Worm (Caenorhabditis elegans) whole organism, L3 larva: ENCODE results near the gene nck-1.

ENCODE experiments used
- R02D3.7 ChIP-seq: fragments of 150-350 bp; optimal IDR thresholded peaks from 2 replicates; lab custom pipeline; 2014; ENCODE audit warnings: missing biosample characterization, missing genetic modification characterization
- ZK546.5 ChIP-seq: sonication (generic microtip); optimal IDR thresholded peaks from 2 replicates; lab custom pipeline; 2017; ENCODE audit warnings: missing biosample characterization, missing genetic modification characterization
- aly-2 ChIP-seq: fragments of 150-350 bp; optimal IDR thresholded peaks from 2 replicates; lab custom pipeline; 2014; ENCODE audit warnings: missing biosample characterization, missing genetic modification characterization
- ama-1 ChIP-seq: fragments of 150-350 bp; optimal IDR thresholded peaks from 2 replicates; lab custom pipeline; 2018
- ceh-16 ChIP-seq: sonication (generic microtip); optimal IDR thresholded peaks from 2 replicates; lab custom pipeline; 2017; ENCODE audit warnings: missing biosample characterization, missing genetic modification characterization
- ceh-28 ChIP-seq: fragments of 150-350 bp; optimal IDR thresholded peaks from 2 replicates; lab custom pipeline; 2014; ENCODE audit warnings: missing biosample characterization, missing genetic modification reagents, missing genetic modification characterization
- ceh-82 ChIP-seq: fragments of 150-350 bp; optimal IDR thresholded peaks from 2 replicates; lab custom pipeline; 2014; ENCODE audit warnings: missing biosample characterization, missing genetic modification characterization
- daf-12 ChIP-seq: fragments of 150-350 bp; optimal IDR thresholded peaks from 2 replicates; lab custom pipeline; 2014; ENCODE audit warnings: missing biosample characterization, missing genetic modification reagents, missing genetic modification characterization
- egl-27 ChIP-seq: sonication (generic microtip); optimal IDR thresholded peaks from 4 replicates; lab custom pipeline; 2017; ENCODE audit warnings: missing biosample characterization, missing genetic modification reagents, missing genetic modification characterization
- egl-5 ChIP-seq: fragments of 150-350 bp; optimal IDR thresholded peaks from 2 replicates; lab custom pipeline; 2017; ENCODE audit warnings: missing biosample characterization, missing genetic modification reagents, missing genetic modification characterization, inconsistent platforms
- elt-1 ChIP-seq: fragments of 150-350 bp; optimal IDR thresholded peaks from 2 replicates; lab custom pipeline; 2014; ENCODE audit warnings: missing biosample characterization, missing genetic modification characterization
- elt-2 ChIP-seq: sonication (generic microtip); optimal IDR thresholded peaks from 2 replicates; lab custom pipeline; 2016; ENCODE audit warnings: missing genetic modification reagents, mild to moderate bottlenecking, missing genetic modification characterization, missing compliant biosample characterization
- eor-1 ChIP-seq, 2 experiments: fragments of 150-350 bp; optimal IDR thresholded peaks; 2 replicates each; lab custom pipeline; 2014 to 2018; ENCODE audit warnings: missing biosample characterization in 2 of 2, missing genetic modification characterization in 2 of 2
- fkh-10 ChIP-seq: sonication (generic microtip); optimal IDR thresholded peaks from 2 replicates; lab custom pipeline; 2017; ENCODE audit warnings: missing biosample characterization, missing genetic modification reagents, missing genetic modification characterization
- fkh-2 ChIP-seq: fragments of 150-350 bp; optimal IDR thresholded peaks from 2 replicates; lab custom pipeline; 2014; ENCODE audit warnings: missing biosample characterization, missing genetic modification reagents, missing genetic modification characterization
- fos-1 ChIP-seq: fragments of 150-350 bp; optimal IDR thresholded peaks from 2 replicates; lab custom pipeline; 2014; ENCODE audit warnings: missing biosample characterization, missing genetic modification characterization
- hmg-11 ChIP-seq: sonication (generic microtip); optimal IDR thresholded peaks from 2 replicates; lab custom pipeline; 2016; ENCODE audit warnings: missing genetic modification characterization, missing compliant biosample characterization
- jun-1 ChIP-seq: fragments of 150-350 bp; optimal IDR thresholded peaks from 2 replicates; lab custom pipeline; 2014; ENCODE audit warnings: missing biosample characterization, missing genetic modification reagents, missing genetic modification characterization
- lin-39 ChIP-seq: fragments of 150-350 bp; optimal IDR thresholded peaks from 2 replicates; lab custom pipeline; 2018; ENCODE audit warnings: missing biosample characterization, missing genetic modification reagents, missing genetic modification characterization
- lsy-12 ChIP-seq: sonication (generic microtip); optimal IDR thresholded peaks from 2 replicates; lab custom pipeline; 2016; ENCODE audit warnings: mild to moderate bottlenecking, missing genetic modification characterization, missing compliant biosample characterization
- mdl-1 ChIP-seq: fragments of 150-350 bp; optimal IDR thresholded peaks from 2 replicates; lab custom pipeline; 2014; ENCODE audit warnings: missing biosample characterization, missing genetic modification characterization
- mml-1 ChIP-seq: fragments of 150-350 bp; sonication (generic microtip); optimal IDR thresholded peaks from 3 replicates; lab custom pipeline; 2014; ENCODE audit warnings: missing biosample characterization, missing genetic modification characterization
- nfya-1 ChIP-seq: sonication (generic microtip); optimal IDR thresholded peaks from 2 replicates; lab custom pipeline; 2017; ENCODE audit warnings: missing genetic modification characterization, mild to moderate bottlenecking, missing compliant biosample characterization, antibody characterized with exemption, moderate library complexity; ENCODE audit not compliant: insufficient read depth
- nhr-11 ChIP-seq: fragments of 150-350 bp; optimal IDR thresholded peaks from 2 replicates; lab custom pipeline; 2014; ENCODE audit warnings: missing biosample characterization, missing genetic modification characterization
- nhr-12 ChIP-seq: fragments of 150-350 bp; optimal IDR thresholded peaks from 2 replicates; lab custom pipeline; 2014; ENCODE audit warnings: missing biosample characterization, missing genetic modification characterization
- nhr-23 ChIP-seq: fragments of 150-350 bp; optimal IDR thresholded peaks from 2 replicates; lab custom pipeline; 2014; ENCODE audit warnings: missing biosample characterization, missing genetic modification reagents, missing genetic modification characterization
- nhr-25 ChIP-seq: sonication (generic microtip); optimal IDR thresholded peaks from 2 replicates; lab custom pipeline; 2017; ENCODE audit warnings: missing biosample characterization, missing genetic modification characterization
- nhr-28 ChIP-seq: fragments of 150-350 bp; optimal IDR thresholded peaks from 2 replicates; lab custom pipeline; 2014; ENCODE audit warnings: missing biosample characterization, missing genetic modification characterization
- nhr-43 ChIP-seq: sonication (generic microtip); optimal IDR thresholded peaks from 2 replicates; lab custom pipeline; 2016; ENCODE audit warnings: mild to moderate bottlenecking, missing genetic modification characterization, missing compliant biosample characterization; ENCODE audit not compliant: poor library complexity, severe bottlenecking
- nhr-67 ChIP-seq: fragments of 150-350 bp; optimal IDR thresholded peaks from 2 replicates; lab custom pipeline; 2014; ENCODE audit warnings: missing biosample characterization, missing genetic modification characterization
- nhr-76 ChIP-seq: fragments of 150-350 bp; sonication (generic microtip); optimal IDR thresholded peaks from 5 replicates; lab custom pipeline; 2014; ENCODE audit warnings: missing biosample characterization, missing genetic modification characterization
- nhr-77 ChIP-seq: fragments of 150-350 bp; optimal IDR thresholded peaks from 2 replicates; lab custom pipeline; 2014; ENCODE audit warnings: missing biosample characterization, missing genetic modification characterization
- pha-4 ChIP-seq: fragments of 150-350 bp; optimal IDR thresholded peaks from 2 replicates; lab custom pipeline; 2014; ENCODE audit warnings: missing biosample characterization, missing genetic modification reagents, missing genetic modification characterization
- pqm-1 ChIP-seq: fragments of 150-350 bp; optimal IDR thresholded peaks from 2 replicates; lab custom pipeline; 2017; ENCODE audit warnings: missing biosample characterization, missing genetic modification characterization, inconsistent platforms
- snpc-4 ChIP-seq: fragments of 150-350 bp; optimal IDR thresholded peaks from 2 replicates; lab custom pipeline; 2014; ENCODE audit warnings: missing biosample characterization, missing genetic modification characterization
- tbx-2 ChIP-seq: sonication (generic microtip); optimal IDR thresholded peaks from 2 replicates; lab custom pipeline; 2016; ENCODE audit warnings: mild to moderate bottlenecking, missing genetic modification characterization, missing compliant biosample characterization
- unc-39 ChIP-seq: sonication (generic microtip); optimal IDR thresholded peaks from 4 replicates; lab custom pipeline; 2017; ENCODE audit warnings: missing biosample characterization, missing genetic modification characterization
- unc-62 ChIP-seq: fragments of 150-350 bp; sonication (generic microtip); optimal IDR thresholded peaks from 4 replicates; lab custom pipeline; 2014; ENCODE audit warnings: missing biosample characterization, missing genetic modification reagents, missing genetic modification characterization
- zag-1 ChIP-seq: fragments of 150-350 bp; optimal IDR thresholded peaks from 2 replicates; lab custom pipeline; 2014; ENCODE audit warnings: missing biosample characterization, missing genetic modification characterization
- ztf-11 ChIP-seq: fragments of 150-350 bp; optimal IDR thresholded peaks from 2 replicates; lab custom pipeline; 2014; ENCODE audit warnings: missing biosample characterization, missing genetic modification characterization
- ztf-4 ChIP-seq: fragments of 150-350 bp; optimal IDR thresholded peaks from 2 replicates; lab custom pipeline; 2014; ENCODE audit warnings: missing biosample characterization, missing genetic modification characterization

nck-1 gene

ce11 chrX:4144136-4144781 is 9.0 kb downstream of the nck-1 start:
- no peak for TF ChIP-seq ztf-11 (tag; lab: Kevin White, UChicago)
- peak; percentile 79 for TF ChIP-seq elt-2 (tag; lab: Kevin White, UChicago)
- peak; percentile 87 for TF ChIP-seq nhr-25 (tag; lab: Kevin White, UChicago)
- TF ChIP-seq nfya-1 = peak; percentile 43
- no peak for TF ChIP-seq hmg-11
- TF ChIP-seq pqm-1 = peak; percentile 65
- TF ChIP-seq eor-1 (tag; optimal IDR thresholded peaks at IDR 0.05; lab: Kevin White, UChicago) = no peak
- peak; percentile 89 for TF ChIP-seq ama-1 (lab: Kevin White, UChicago)
- TF ChIP-seq fkh-10 (GFP tag; lab: Kevin White, UChicago) = no peak
- TF ChIP-seq nhr-23 (tag; lab: Kevin White, UChicago) = peak; percentile 13
- peak; percentile 53 for TF ChIP-seq jun-1 (tag; lab: Kevin White, UChicago)
- no peak for TF ChIP-seq nhr-77
- TF ChIP-seq nhr-43 (tag; lab: Kevin White, UChicago) = peak; percentile 25

- TF ChIP-seq nfya-1 (peak; percentile 17), lsy-12 (tag; lab: Kevin White, UChicago) (peak; percentile 64), ztf-4 (tag; lab: Kevin White, UChicago) (no peak), pha-4 (peak; percentile 3), nhr-25 (tag; lab: Kevin White, UChicago) (peak; percentile 64), nhr-43 (tag; lab: Kevin White, UChicago) (peak; percentile 72), egl-27 (tag; lab: Kevin White, UChicago) (no peak), ama-1 (lab: Kevin White, UChicago) (peak; percentile 84), fkh-10 (GFP tag; lab: Kevin White, UChicago) (no peak), pqm-1 (no peak)
Measured at ce11 chrX:4143260-4144018, 9.8 kb downstream of the nck-1 start.

ce11 chrX:4142648-4143259 is 10.5 kb downstream of the nck-1 start:
- peak; percentile 10 for TF ChIP-seq hmg-11
- TF ChIP-seq zag-1 (tag; lab: Kevin White, UChicago) = no peak
- TF ChIP-seq mml-1 (tag; lab: Kevin White, UChicago) = no peak
- TF ChIP-seq nfya-1 = peak; percentile 1
- peak; percentile 64 for TF ChIP-seq nhr-11 (tag; lab: Kevin White, UChicago)
- no peak for TF ChIP-seq ztf-4 (tag; lab: Kevin White, UChicago)
- peak; percentile 74 for TF ChIP-seq lin-39 (tag; lab: Kevin White, UChicago)
- peak; percentile 69 for TF ChIP-seq elt-2 (tag; lab: Kevin White, UChicago)
- no peak for TF ChIP-seq tbx-2
- TF ChIP-seq ceh-82 (tag; lab: Kevin White, UChicago) = peak; percentile 42
- TF ChIP-seq ama-1 (lab: Kevin White, UChicago) = peak; percentile 78
- TF ChIP-seq, all 47 proteins: peak for 7

- TF ChIP-seq nhr-23 (tag; lab: Kevin White, UChicago) (peak; percentile 46), aly-2 (tag; lab: Kevin White, UChicago) (no peak), ceh-16 (tag; lab: Kevin White, UChicago) (no peak), nhr-76 (tag; lab: Kevin White, UChicago) (no peak), unc-39 (tag; lab: Kevin White, UChicago) (no peak), fkh-10 (GFP tag; lab: Kevin White, UChicago) (no peak), nhr-12 (tag; lab: Kevin White, UChicago) (no peak), ceh-82 (tag; lab: Kevin White, UChicago) (no peak), elt-1 (no peak), fkh-2 (tag; lab: Kevin White, UChicago) (no peak), mdl-1 (peak; percentile 88), zag-1 (tag; lab: Kevin White, UChicago) (no peak), ZK546.5 (no peak), mml-1 (tag; lab: Kevin White, UChicago) (peak; percentile 19), nhr-77 (no peak), elt-2 (tag; lab: Kevin White, UChicago) (peak; percentile 55), nhr-43 (tag; lab: Kevin White, UChicago) (peak; percentile 97), nhr-28 (tag; lab: Kevin White, UChicago) (no peak), ama-1 (lab: Kevin White, UChicago) (peak; percentile 35), pha-4 (peak; percentile 87), lin-39 (tag; lab: Kevin White, UChicago) (no peak), fos-1 (tag; lab: Kevin White, UChicago) (no peak), unc-62 (GFP tag; lab: Kevin White, UChicago) (no peak), ceh-28 (tag; lab: Kevin White, UChicago) (no peak), egl-27 (tag; lab: Kevin White, UChicago) (no peak), nhr-11 (tag; lab: Kevin White, UChicago) (no peak), jun-1 (tag; lab: Kevin White, UChicago) (no peak), egl-5 (no peak), snpc-4 (tag; lab: Kevin White, UChicago) (no peak), nhr-67 (tag; lab: Kevin White, UChicago) (no peak), R02D3.7 (no peak), daf-12 (no peak), nhr-25 (tag; lab: Kevin White, UChicago) (peak; percentile 85)
Measured at ce11 chrX:4142202-4142601, 11.0 kb downstream of the nck-1 start.
